Fruit fly (Drosophila melanogaster) Kc167 (cell line): ENCODE data around the gene CG6574.

Experiments
- Myc ChIP-seq: fragments of >200 bp; optimal IDR thresholded peaks from 2 replicates; lab custom pipeline; 2017; ENCODE audit warnings: missing external identifiers
- Sin3A ChIP-seq: fragments of >200 bp; optimal IDR thresholded peaks from 2 replicates; lab custom pipeline; 2018; ENCODE audit warnings: missing external identifiers
- h ChIP-seq: fragments of >200 bp; optimal IDR thresholded peaks from 3 replicates; lab custom pipeline; 2018; ENCODE audit warnings: missing external identifiers
- insv ChIP-seq: fragments of >200 bp; optimal IDR thresholded peaks from 3 replicates; lab custom pipeline; 2018; ENCODE audit warnings: missing external identifiers
- psq ChIP-seq: fragments of >200 bp; optimal IDR thresholded peaks from 2 replicates; lab custom pipeline; 2017; ENCODE audit warnings: missing external identifiers
- ttk ChIP-seq: sonication (Bioruptor generic); optimal IDR thresholded peaks from 2 replicates; lab custom pipeline; 2017; ENCODE audit warnings: missing external identifiers

CG6574 gene

DNA sequence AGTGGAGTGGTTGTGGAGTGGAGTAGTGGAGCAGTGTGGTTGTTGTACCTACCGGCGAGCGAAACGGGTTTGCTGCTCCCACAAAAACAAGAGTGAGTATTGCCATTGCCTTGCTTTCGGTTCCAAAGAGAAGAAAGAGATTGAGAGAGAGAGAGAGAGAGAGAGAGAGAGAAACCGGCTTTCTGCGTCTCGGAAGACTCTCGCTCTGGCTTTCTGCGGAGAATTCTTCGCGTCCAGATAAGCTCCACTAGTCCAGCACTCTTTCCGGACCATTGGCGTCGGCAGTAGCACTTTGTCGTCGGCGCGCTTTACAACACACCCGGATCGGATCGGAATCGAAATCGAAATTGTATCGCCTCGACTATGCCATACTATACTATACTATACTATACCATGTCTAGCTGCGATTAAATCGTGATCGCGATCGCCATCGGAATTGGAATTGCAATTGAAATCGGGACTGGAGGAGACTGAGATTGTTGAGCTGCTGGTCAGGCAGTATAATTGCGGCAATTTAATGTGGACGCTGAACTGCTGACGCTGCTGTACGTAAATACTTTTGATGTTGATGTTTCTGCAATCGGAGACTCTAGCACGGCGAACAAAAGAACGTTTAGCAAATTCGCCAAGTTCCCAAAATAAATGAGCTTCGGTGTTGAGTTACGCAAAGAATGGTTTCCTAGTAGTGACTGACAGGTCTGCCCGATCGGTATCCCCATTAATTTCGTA is 35.8 kb downstream of the CG6574 start, which contains the start of gene Cad86C:
Cad86C (plus strand) TSS at position 284 of the 729 bp plus-strand sequence.
- TF ChIP-seq psq (no peak), h (lab: Kevin White, UChicago) (no peak), Myc (lab: Kevin White, UChicago) (no peak), ttk (lab: Kevin White, UChicago) (no peak), insv (no peak), Sin3A (lab: Kevin White, UChicago) (no peak)

DNA sequence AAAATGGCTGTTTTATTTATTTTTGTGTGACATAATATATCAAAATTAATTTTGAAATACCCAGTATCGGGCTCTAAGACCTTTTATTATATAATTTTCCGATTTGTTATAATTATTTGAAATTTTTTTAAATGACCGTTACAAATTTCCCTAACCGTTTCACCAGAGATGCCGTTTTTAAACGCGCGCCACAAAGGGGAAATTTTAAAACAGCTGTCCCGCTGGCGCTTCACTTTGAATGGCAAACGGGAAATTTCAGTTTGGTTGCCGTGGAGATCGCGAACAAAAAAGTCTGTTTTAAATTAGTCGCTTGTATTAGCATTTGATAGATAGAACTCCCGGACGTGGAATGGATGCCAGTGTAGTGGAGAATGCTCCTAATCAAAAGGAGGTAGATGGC is 47.8 kb downstream of the CG6574 start, which contains the start of the genes CG14693 and TTLL15:
CG14693 (minus strand) TSS at position 16 of the 400 bp plus-strand sequence.
TTLL15 (plus strand) TSS at position 257 of the 400 bp plus-strand sequence.
- TF ChIP-seq h (lab: Kevin White, UChicago) (no peak), Myc (lab: Kevin White, UChicago) (no peak), Sin3A (lab: Kevin White, UChicago) (no peak), insv (no peak), psq (no peak), ttk (lab: Kevin White, UChicago) (no peak)
